Fruit fly (Drosophila melanogaster) whole organism, adult: Measurements from ENCODE around the gene CG14441.
A peak's percentile ranks its signal among the peaks of the same experiment; 100 is the strongest.

Experiments
- CG11617 ChIP-seq: fragments of 200-800 bp; sonication (Bioruptor generic); optimal IDR thresholded peaks from 2 replicates; lab custom pipeline; 2017; ENCODE audit warnings: mild to moderate bottlenecking, missing biosample characterization, missing genetic modification reagents, missing genetic modification characterization
- CG14711 ChIP-seq: fragments of 200-800 bp; sonication (Bioruptor generic); optimal IDR thresholded peaks from 2 replicates; lab custom pipeline; 2018; ENCODE audit warnings: missing biosample characterization, mild to moderate bottlenecking, missing genetic modification characterization, moderate library complexity
- CG33017 ChIP-seq: fragments of 200-800 bp; sonication (Bioruptor generic); optimal IDR thresholded peaks from 2 replicates; lab custom pipeline; 2018; ENCODE audit warnings: missing biosample characterization, mild to moderate bottlenecking, missing genetic modification characterization, moderate library complexity
- CG7045 ChIP-seq: fragments of 200-800 bp; sonication (Bioruptor generic); optimal IDR thresholded peaks from 2 replicates; lab custom pipeline; 2017; ENCODE audit warnings: missing biosample characterization, mild to moderate bottlenecking, missing genetic modification characterization
- CG7101 ChIP-seq: fragments of 200-800 bp; sonication (Bioruptor generic); optimal IDR thresholded peaks from 2 replicates; lab custom pipeline; 2018; ENCODE audit warnings: missing biosample characterization, mild to moderate bottlenecking, missing genetic modification characterization, moderate library complexity
- Crg-1 ChIP-seq: fragments of 200-800 bp; sonication (Bioruptor generic); optimal IDR thresholded peaks from 2 replicates; lab custom pipeline; 2016; ENCODE audit warnings: missing biosample characterization, missing genetic modification characterization
- Hr96 ChIP-seq: fragments of 200-800 bp; sonication (Bioruptor generic); optimal IDR thresholded peaks from 2 replicates; lab custom pipeline; 2016; ENCODE audit warnings: missing biosample characterization, missing genetic modification characterization
- Mnt ChIP-seq: fragments of 200-800 bp; sonication (Bioruptor generic); optimal IDR thresholded peaks from 2 replicates; lab custom pipeline; 2016; ENCODE audit warnings: missing biosample characterization, mild to moderate bottlenecking, missing genetic modification characterization
- cic ChIP-seq: fragments of 200-800 bp; sonication (Bioruptor generic); optimal IDR thresholded peaks from 2 replicates; lab custom pipeline; 2017; ENCODE audit warnings: missing biosample characterization, mild to moderate bottlenecking, missing genetic modification characterization, moderate library complexity
- kay ChIP-seq: fragments of 200-800 bp; sonication (Bioruptor generic); peaks from one replicate; lab custom pipeline; 2016; ENCODE audit warnings: missing biosample characterization, missing genetic modification characterization, borderline replicate concordance
- ovo ChIP-seq: fragments of 200-800 bp; sonication (Bioruptor generic); optimal IDR thresholded peaks from 2 replicates; lab custom pipeline; 2016; ENCODE audit warnings: missing biosample characterization, missing genetic modification characterization
- tj ChIP-seq: fragments of 200-800 bp; sonication (Bioruptor generic); optimal IDR thresholded peaks from 3 replicates; lab custom pipeline; 2017; ENCODE audit warnings: missing biosample characterization, mild to moderate bottlenecking, missing genetic modification characterization, moderate library complexity
- toe ChIP-seq: fragments of 200-800 bp; sonication (Bioruptor generic); optimal IDR thresholded peaks from 2 replicates; lab custom pipeline; 2016; ENCODE audit warnings: missing biosample characterization, missing genetic modification characterization

DNA sequence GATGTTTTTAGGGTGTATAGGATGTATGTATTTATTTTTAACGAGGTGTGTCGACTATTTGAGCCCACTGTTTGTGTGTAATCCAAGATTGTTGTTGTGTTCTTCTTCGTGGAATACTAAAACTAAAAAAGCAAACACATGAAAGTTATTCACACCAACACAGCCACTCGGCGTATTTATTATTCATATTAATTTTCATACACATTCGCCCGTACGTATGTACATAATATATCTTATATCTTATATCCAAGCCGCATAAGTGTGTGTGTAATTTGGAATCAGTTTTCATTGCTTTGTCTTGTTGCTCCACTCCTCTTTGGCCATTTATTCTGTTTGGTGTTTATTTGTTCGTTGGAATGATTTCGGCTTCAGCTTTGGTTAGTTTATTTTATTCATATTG is 11.4 kb downstream of the CG14441 start:
- TF ChIP-seq CG7045 (GFP tag; lab: Kevin White, UChicago) = no peak
- no peak for TF ChIP-seq CG33017 (tag; lab: Kevin White, UChicago)
- no peak for TF ChIP-seq cic (GFP tag; lab: Kevin White, UChicago)
- TF ChIP-seq Crg-1 = no peak
- TF ChIP-seq kay (GFP tag; lab: Kevin White, UChicago) = no peak
- TF ChIP-seq CG11617 (GFP tag; lab: Kevin White, UChicago) = no peak
- no peak for TF ChIP-seq ovo (GFP tag; lab: Kevin White, UChicago)
- no peak for TF ChIP-seq Hr96 (GFP tag; lab: Kevin White, UChicago)
- no peak for TF ChIP-seq toe (GFP tag; lab: Kevin White, UChicago)
- peak; percentile 34 for TF ChIP-seq tj (GFP tag; lab: Kevin White, UChicago)
- TF ChIP-seq CG7101 = no peak
- TF ChIP-seq CG14711 (tag; lab: Kevin White, UChicago) = no peak
- no peak for TF ChIP-seq Mnt (GFP tag; lab: Kevin White, UChicago)
